Fruit fly (Drosophila melanogaster) whole organism, embryonic: ENCODE measurements around the gene CG15880.
A peak's percentile ranks its signal among the peaks of the same experiment; 100 is the strongest.

ENCODE experiments used
- Atf3 ChIP-seq: fragments of 200-800 bp; sonication (Bioruptor generic); optimal IDR thresholded peaks from 3 replicates; lab custom pipeline; 2016; ENCODE audit warnings: missing biosample characterization, missing genetic modification characterization
- B-H1 ChIP-seq: fragments of 200-800 bp; sonication (Bioruptor generic); IDR thresholded peaks from 3 replicates; pipeline ENCODE4 v1.3.6; 2022; ENCODE audit warnings: missing biosample characterization, missing genetic modification characterization
- CG10462 ChIP-seq: fragments of 200-800 bp; sonication (Bioruptor generic); optimal IDR thresholded peaks from 2 replicates; lab custom pipeline; 2016; ENCODE audit warnings: missing biosample characterization, missing genetic modification characterization
- CG10959 ChIP-seq: fragments of 200-800 bp; sonication (Bioruptor generic); IDR thresholded peaks from 2 replicates; pipeline ENCODE4 v1.3.6; 2022; ENCODE audit warnings: missing biosample characterization, missing genetic modification characterization
- CG12769 ChIP-seq: fragments of 200-800 bp; sonication (Bioruptor generic); optimal IDR thresholded peaks from 2 replicates; lab custom pipeline; 2019; ENCODE audit warnings: missing biosample characterization, mild to moderate bottlenecking, missing genetic modification characterization, moderate library complexity
- CG1529 ChIP-seq: fragments of 200-800 bp; sonication (Bioruptor generic); optimal IDR thresholded peaks from 3 replicates; lab custom pipeline; 2018; ENCODE audit warnings: missing biosample characterization, missing genetic modification characterization
- CG1647 ChIP-seq: fragments of 200-800 bp; sonication (Bioruptor generic); optimal IDR thresholded peaks from 3 replicates; lab custom pipeline; 2016; ENCODE audit warnings: missing biosample characterization, missing genetic modification characterization
- CG16779 ChIP-seq: fragments of 200-800 bp; sonication (Bioruptor generic); IDR thresholded peaks from 2 replicates; pipeline ENCODE4 v1.3.6; 2022; ENCODE audit warnings: missing biosample characterization, missing genetic modification characterization
- CG16863 ChIP-seq: fragments of 200-800 bp; sonication (Bioruptor generic); optimal IDR thresholded peaks from 3 replicates; lab custom pipeline; 2016; ENCODE audit warnings: missing biosample characterization, missing genetic modification characterization
- CG17361 ChIP-seq: fragments of 200-800 bp; sonication (Bioruptor generic); IDR thresholded peaks from 3 replicates; pipeline ENCODE4 v1.3.6; 2022; ENCODE audit warnings: missing biosample characterization, missing genetic modification characterization
- CG17802 ChIP-seq: fragments of 200-800 bp; sonication (Bioruptor generic); optimal IDR thresholded peaks from 2 replicates; lab custom pipeline; 2018; ENCODE audit warnings: missing biosample characterization, mild to moderate bottlenecking, missing genetic modification characterization, moderate library complexity
- CG17912 ChIP-seq: fragments of 200-800 bp; sonication (Bioruptor generic); optimal IDR thresholded peaks from 2 replicates; lab custom pipeline; 2018; ENCODE audit warnings: missing biosample characterization, mild to moderate bottlenecking, missing genetic modification characterization
- CG18011 ChIP-seq: fragments of 200-800 bp; sonication (Bioruptor generic); optimal IDR thresholded peaks from 2 replicates; lab custom pipeline; 2017; ENCODE audit warnings: missing biosample characterization, missing genetic modification characterization, mild to moderate bottlenecking, moderate library complexity, missing genotype
- CG1832 ChIP-seq: fragments of 200-800 bp; sonication (Bioruptor generic); optimal IDR thresholded peaks from 2 replicates; lab custom pipeline; 2017; ENCODE audit warnings: missing biosample characterization, mild to moderate bottlenecking, missing genetic modification characterization, inconsistent platforms
- CG34224 ChIP-seq: fragments of 200-800 bp; sonication (Bioruptor generic); IDR thresholded peaks from 3 replicates; pipeline ENCODE4 v1.3.6; 2022; ENCODE audit warnings: missing biosample characterization, missing genetic modification characterization; ENCODE audit not compliant: partially characterized antibody
- CG4328 ChIP-seq: fragments of 200-800 bp; sonication (Bioruptor generic); optimal IDR thresholded peaks from 3 replicates; lab custom pipeline; 2017; ENCODE audit warnings: missing biosample characterization, missing genetic modification reagents, missing genetic modification characterization
- CG7745 ChIP-seq: fragments of 200-800 bp; sonication (Bioruptor generic); optimal IDR thresholded peaks from 2 replicates; lab custom pipeline; 2018; ENCODE audit warnings: missing biosample characterization, mild to moderate bottlenecking, missing genetic modification characterization, moderate library complexity
- CG8388 ChIP-seq: fragments of 200-800 bp; sonication (Bioruptor generic); optimal IDR thresholded peaks from 2 replicates; lab custom pipeline; 2019; ENCODE audit warnings: missing biosample characterization, mild to moderate bottlenecking, missing genetic modification characterization, moderate library complexity
- CG9876 ChIP-seq: fragments of 200-800 bp; sonication (Bioruptor generic); optimal IDR thresholded peaks from 2 replicates; lab custom pipeline; 2016; ENCODE audit warnings: missing biosample characterization, missing genetic modification characterization
- Doc2 ChIP-seq: fragments of 200-800 bp; sonication (Bioruptor generic); IDR thresholded peaks from 2 replicates; pipeline ENCODE4 v1.3.6; 2022; ENCODE audit warnings: missing biosample characterization, missing genetic modification characterization
- ERR ChIP-seq: fragments of 200-800 bp; sonication (Bioruptor generic); optimal IDR thresholded peaks from 2 replicates; lab custom pipeline; 2016; ENCODE audit warnings: missing biosample characterization, missing genetic modification characterization
- GATAe ChIP-seq: fragments of 200-800 bp; sonication (Bioruptor generic); conservative IDR thresholded peaks from 2 replicates; pipeline ENCODE4 v1.3.6; 2022; ENCODE audit warnings: missing biosample characterization, missing genetic modification characterization
- Hmr ChIP-seq: fragments of 200-800 bp; sonication (Bioruptor generic); optimal IDR thresholded peaks from 3 replicates; lab custom pipeline; 2017; ENCODE audit warnings: mild to moderate bottlenecking, missing biosample characterization, missing genetic modification reagents, missing genetic modification characterization
- Hsf ChIP-seq: fragments of 200-800 bp; sonication (Bioruptor generic); optimal IDR thresholded peaks from 3 replicates; lab custom pipeline; 2016; ENCODE audit warnings: missing biosample characterization, missing genetic modification characterization
- Mad ChIP-seq: fragments of 200-800 bp; sonication (Bioruptor generic); optimal IDR thresholded peaks from 2 replicates; lab custom pipeline; 2016; ENCODE audit warnings: missing biosample characterization, missing genetic modification characterization
- Mrtf ChIP-seq: fragments of 200-800 bp; sonication (Bioruptor generic); IDR thresholded peaks from 3 replicates; pipeline ENCODE4 v1.3.6; 2022; ENCODE audit warnings: missing biosample characterization, missing genetic modification characterization
- Neu2 ChIP-seq: fragments of 200-800 bp; sonication (Bioruptor generic); optimal IDR thresholded peaks from 3 replicates; lab custom pipeline; 2016; ENCODE audit warnings: missing biosample characterization, missing genetic modification characterization, borderline replicate concordance
- Rfx ChIP-seq: fragments of 200-800 bp; sonication (Bioruptor generic); IDR thresholded peaks from 2 replicates; pipeline ENCODE4 v1.3.6; 2022; ENCODE audit warnings: missing biosample characterization, missing genetic modification characterization
- bab2 ChIP-seq: fragments of 200-800 bp; sonication (Bioruptor generic); optimal IDR thresholded peaks from 2 replicates; lab custom pipeline; 2016; ENCODE audit warnings: missing biosample characterization, missing genetic modification characterization
- btn ChIP-seq: fragments of 200-800 bp; sonication (Bioruptor generic); optimal IDR thresholded peaks from 2 replicates; lab custom pipeline; 2016; ENCODE audit warnings: missing biosample characterization, missing genetic modification characterization
- chm ChIP-seq: fragments of 200-800 bp; sonication (Bioruptor generic); IDR thresholded peaks from 2 replicates; pipeline ENCODE4 v1.3.6; 2022; ENCODE audit warnings: missing biosample characterization, missing genetic modification characterization
- corto ChIP-seq: fragments of 200-800 bp; sonication (Bioruptor generic); optimal IDR thresholded peaks from 2 replicates; lab custom pipeline; 2016; ENCODE audit warnings: missing biosample characterization, mild to moderate bottlenecking, missing genetic modification characterization, moderate library complexity
- danr ChIP-seq: fragments of 200-800 bp; sonication (Bioruptor generic); IDR thresholded peaks from 2 replicates; pipeline ENCODE4 v1.3.6; 2022; ENCODE audit warnings: missing biosample characterization, missing genetic modification characterization
- ems ChIP-seq: fragments of 200-800 bp; sonication (Bioruptor generic); optimal IDR thresholded peaks from 3 replicates; lab custom pipeline; 2016; ENCODE audit warnings: missing biosample characterization, missing genetic modification characterization
- en ChIP-seq: fragments of 200-800 bp; sonication (Bioruptor generic); optimal IDR thresholded peaks from 2 replicates; lab custom pipeline; 2016; ENCODE audit warnings: missing biosample characterization, missing genetic modification characterization
- hbn ChIP-seq: fragments of 200-800 bp; sonication (Bioruptor generic); IDR thresholded peaks from 2 replicates; pipeline ENCODE4 v1.3.6; 2022; ENCODE audit warnings: missing biosample characterization, missing genetic modification characterization; ENCODE audit not compliant: partially characterized antibody
- lab ChIP-seq: fragments of 200-800 bp; sonication (Bioruptor generic); optimal IDR thresholded peaks from 3 replicates; lab custom pipeline; 2017; ENCODE audit warnings: missing biosample characterization, missing genetic modification characterization, mild to moderate bottlenecking, moderate library complexity, missing genetic modification reagents
- mirr ChIP-seq: fragments of 200-800 bp; sonication (Bioruptor generic); optimal IDR thresholded peaks from 3 replicates; lab custom pipeline; 2018; ENCODE audit warnings: missing biosample characterization, mild to moderate bottlenecking, missing genetic modification characterization
- org-1 ChIP-seq: fragments of 200-800 bp; sonication (Bioruptor generic); optimal IDR thresholded peaks from 2 replicates; lab custom pipeline; 2017; ENCODE audit warnings: missing biosample characterization, missing genetic modification characterization
- peb ChIP-seq: fragments of 200-800 bp; sonication (Bioruptor generic); IDR thresholded peaks from 2 replicates; pipeline ENCODE4 v1.3.6; 2022; ENCODE audit warnings: missing biosample characterization, missing genetic modification characterization
- pita ChIP-seq: fragments of 200-800 bp; sonication (Bioruptor generic); optimal IDR thresholded peaks from 2 replicates; lab custom pipeline; 2017; ENCODE audit warnings: missing biosample characterization, mild to moderate bottlenecking, missing genetic modification characterization
- schlank ChIP-seq: fragments of 200-800 bp; sonication (Bioruptor generic); optimal IDR thresholded peaks from 2 replicates; lab custom pipeline; 2018; ENCODE audit warnings: missing biosample characterization, mild to moderate bottlenecking, missing genetic modification characterization
- scrt ChIP-seq: fragments of 200-800 bp; sonication (Bioruptor generic); optimal IDR thresholded peaks from 2 replicates; lab custom pipeline; 2018; ENCODE audit warnings: missing biosample characterization, mild to moderate bottlenecking, missing genetic modification characterization, moderate library complexity
- sens-2 ChIP-seq: fragments of 200-800 bp; sonication (Bioruptor generic); IDR thresholded peaks from 2 replicates; pipeline ENCODE4 v1.3.6; 2022; ENCODE audit warnings: missing biosample characterization, missing genetic modification characterization
- slp2 ChIP-seq: fragments of 200-800 bp; sonication (Bioruptor generic); optimal IDR thresholded peaks from 2 replicates; lab custom pipeline; 2016; ENCODE audit warnings: missing biosample characterization, missing genetic modification characterization
- trem ChIP-seq: fragments of 200-800 bp; optimal IDR thresholded peaks from 3 replicates; lab custom pipeline; 2019; ENCODE audit warnings: missing biosample characterization, mild to moderate bottlenecking, missing genetic modification characterization, moderate library complexity
- zf30C ChIP-seq: fragments of 200-800 bp; sonication (Bioruptor generic); optimal IDR thresholded peaks from 3 replicates; lab custom pipeline; 2018; ENCODE audit warnings: missing biosample characterization, mild to moderate bottlenecking, missing genetic modification characterization
- zfh1 ChIP-seq: fragments of 200-800 bp; sonication (Bioruptor generic); IDR thresholded peaks from 3 replicates; pipeline ENCODE4 v1.3.6; 2022; ENCODE audit warnings: missing biosample characterization, missing genetic modification characterization

Gene CG15880

DNA sequence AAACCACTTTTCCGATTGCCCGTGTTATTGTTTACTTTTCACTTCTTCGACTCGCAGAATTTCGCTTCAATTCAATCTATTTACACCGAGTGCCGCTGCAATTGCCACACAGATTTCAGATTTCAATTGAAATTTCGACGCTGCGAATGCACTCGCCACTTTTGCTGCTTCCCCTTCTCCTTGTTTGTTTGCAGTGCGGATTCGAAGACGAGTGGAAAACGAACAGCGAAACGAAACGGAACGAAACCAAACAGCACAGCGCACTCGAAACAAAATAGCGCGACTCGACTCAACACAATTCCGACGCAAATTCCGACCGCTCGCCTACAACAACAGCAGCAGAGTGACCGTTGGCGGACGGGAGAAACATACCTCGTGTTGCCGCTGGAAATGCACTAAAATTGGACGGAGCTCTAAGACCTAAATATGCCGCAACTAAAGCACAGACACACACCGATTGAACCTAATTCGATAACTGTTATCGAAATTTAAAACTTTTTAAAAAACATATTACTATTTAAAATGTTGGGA is 33.0 kb upstream of the CG15880 start, which contains the start of gene drongo (continued):
- TF ChIP-seq danr (GFP tag; lab: Robert Waterston, UW): no peak
- TF ChIP-seq en (GFP tag; lab: Kevin White, UChicago): no peak
- TF ChIP-seq pita: peak; percentile 74
- no peak for TF ChIP-seq schlank (tag; lab: Kevin White, UChicago)
- TF ChIP-seq, all 482 proteins: peak for 226

DNA sequence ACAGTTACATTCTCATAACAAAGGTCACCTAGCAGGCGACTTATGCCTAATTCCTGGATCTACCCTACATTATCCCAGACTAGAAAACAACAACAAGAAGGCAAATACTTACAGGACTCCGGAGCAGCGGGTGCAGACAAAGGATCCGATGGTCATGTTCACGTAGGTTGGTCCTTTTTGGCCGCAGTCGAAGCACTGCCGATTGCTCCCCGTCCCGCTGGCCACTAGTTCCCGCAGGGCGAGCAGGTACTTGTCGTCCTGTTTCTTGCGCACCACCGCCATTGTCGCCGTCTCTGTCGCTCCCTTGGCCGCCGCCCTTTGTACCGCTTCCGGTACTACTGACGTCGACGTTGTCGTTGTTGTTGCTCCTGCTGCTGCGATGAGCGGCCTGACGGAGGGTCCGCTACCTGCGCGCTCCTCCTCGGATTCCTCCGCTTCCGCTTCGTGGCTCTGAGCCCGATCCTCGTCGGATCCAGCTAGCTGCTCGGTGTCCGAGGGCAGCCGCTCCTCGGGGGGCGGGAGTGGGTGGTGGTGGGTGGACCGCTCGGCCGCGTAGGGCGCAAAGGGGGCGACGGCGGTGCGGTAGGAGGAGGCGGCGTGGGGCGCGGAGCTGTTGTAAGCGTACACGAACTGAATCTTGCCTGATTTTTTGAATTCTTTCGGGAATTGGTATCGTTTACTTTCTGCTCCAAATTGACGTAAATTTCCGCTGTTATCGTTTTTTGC is 32.2 kb upstream of the CG15880 start:
- TF ChIP-seq CG1832 (GFP tag; lab: Kevin White, UChicago) (peak; percentile 47), CG16779 (GFP tag; lab: Robert Waterston, UW) (no peak), CG34224 (no peak), btn (GFP tag; lab: Kevin White, UChicago) (no peak), Rfx (GFP tag; lab: Robert Waterston, UW) (0 out of 2 replicates have a peak, but pooled peaks have one; percentile 13), GATAe (GFP tag; lab: Robert Waterston, UW) (no peak), CG8388 (GFP tag; lab: Kevin White, UChicago) (no peak), org-1 (GFP tag; lab: Kevin White, UChicago) (no peak), trem (tag; lab: Kevin White, UChicago) (no peak), sens-2 (GFP tag; lab: Robert Waterston, UW) (no peak), ems (no peak), CG17361 (no peak), CG9876 (no peak), CG16863 (no peak), CG4328 (GFP tag; lab: Kevin White, UChicago) (no peak), zf30C (GFP tag; lab: Kevin White, UChicago) (no peak), lab (no peak), CG12769 (tag; lab: Kevin White, UChicago) (no peak), hbn (GFP tag; lab: Robert Waterston, UW) (0 out of 2 replicates have a peak, but pooled peaks have one; percentile 22), CG7745 (tag; lab: Kevin White, UChicago) (no peak), B-H1 (GFP tag; lab: Robert Waterston, UW) (no peak), CG10959 (GFP tag; lab: Robert Waterston, UW) (no peak), ERR (no peak), mirr (no peak), Mrtf (GFP tag; lab: Robert Waterston, UW) (no peak), Hsf (GFP tag; lab: Kevin White, UChicago) (no peak), Hmr (GFP tag; lab: Kevin White, UChicago) (no peak), slp2 (GFP tag; lab: Kevin White, UChicago) (no peak), scrt (GFP tag; lab: Kevin White, UChicago) (no peak), bab2 (GFP tag; lab: Kevin White, UChicago) (no peak), corto (GFP tag; lab: Kevin White, UChicago) (no peak), Mad (GFP tag; lab: Kevin White, UChicago) (no peak), Doc2 (GFP tag; lab: Robert Waterston, UW) (no peak), Atf3 (GFP tag; lab: Kevin White, UChicago) (no peak), CG17912 (GFP tag; lab: Kevin White, UChicago) (no peak), CG17802 (tag; lab: Kevin White, UChicago) (no peak), peb (GFP tag; lab: Robert Waterston, UW) (no peak), CG10462 (GFP tag; lab: Kevin White, UChicago) (no peak), CG18011 (GFP tag; lab: Kevin White, UChicago) (no peak), CG1529 (no peak), CG1647 (GFP tag; lab: Kevin White, UChicago) (no peak), Neu2 (GFP tag; lab: Kevin White, UChicago) (no peak), zfh1 (GFP tag; lab: Robert Waterston, UW) (peak; percentile 24; the same call in 1 of the 3 replicates), chm (GFP tag; lab: Robert Waterston, UW) (0 out of 2 replicates have a peak, but pooled peaks have one; percentile 19)
